Worm (Caenorhabditis elegans) whole organism, L1 larva: ENCODE results near the gene C14E2.5.

Experiments
- C16A3.4 ChIP-seq: fragments of 150-350 bp; optimal IDR thresholded peaks from 2 replicates; lab custom pipeline; 2014; ENCODE audit warnings: missing biosample characterization, missing genetic modification characterization
- F16B12.6 ChIP-seq: fragments of 150-350 bp; optimal IDR thresholded peaks from 2 replicates; lab custom pipeline; 2014; ENCODE audit warnings: missing biosample characterization, missing genetic modification characterization
- aha-1 ChIP-seq: fragments of 150-350 bp; optimal IDR thresholded peaks from 2 replicates; lab custom pipeline; 2014; ENCODE audit warnings: missing biosample characterization, missing genetic modification characterization
- alr-1 ChIP-seq: fragments of 200-800 bp; sonication (Bioruptor generic); optimal IDR thresholded peaks from 2 replicates; lab custom pipeline; 2018; ENCODE audit warnings: borderline replicate concordance, mild to moderate bottlenecking, missing genetic modification characterization, missing compliant biosample characterization
- aly-2 ChIP-seq: fragments of 150-350 bp; optimal IDR thresholded peaks from 2 replicates; lab custom pipeline; 2014; ENCODE audit warnings: missing biosample characterization, missing genetic modification characterization
- blmp-1 ChIP-seq: fragments of 150-350 bp; optimal IDR thresholded peaks from 2 replicates; lab custom pipeline; 2014; ENCODE audit warnings: missing biosample characterization, missing genetic modification characterization
- ceh-63 ChIP-seq: fragments of 200-800 bp; sonication (Bioruptor generic); optimal IDR thresholded peaks from 2 replicates; lab custom pipeline; 2018; ENCODE audit warnings: mild to moderate bottlenecking, missing genetic modification characterization, missing compliant biosample characterization
- ceh-8 ChIP-seq: fragments of 200-800 bp; sonication (Bioruptor generic); optimal IDR thresholded peaks from 2 replicates; lab custom pipeline; 2018; ENCODE audit warnings: mild to moderate bottlenecking, missing genetic modification characterization, moderate library complexity, missing compliant biosample characterization
- ceh-82 ChIP-seq, 3 experiments: fragments of 150-350 bp in 1 of 3; sonication (generic microtip) in 2 of 3; optimal IDR thresholded peaks; 2 replicates each; lab custom pipeline; 2014 to 2017; ENCODE audit warnings: missing biosample characterization in 3 of 3, missing genetic modification characterization in 3 of 3
- ceh-90 ChIP-seq: sonication (generic microtip); optimal IDR thresholded peaks from 2 replicates; lab custom pipeline; 2016; ENCODE audit warnings: missing genetic modification characterization, missing compliant biosample characterization
- ces-1 ChIP-seq: fragments of 150-350 bp; optimal IDR thresholded peaks from 2 replicates; lab custom pipeline; 2014; ENCODE audit warnings: missing biosample characterization, missing genetic modification reagents, missing genetic modification characterization
- dsc-1 ChIP-seq: sonication (generic microtip); optimal IDR thresholded peaks from 2 replicates; lab custom pipeline; 2016; ENCODE audit warnings: mild to moderate bottlenecking, missing genetic modification characterization, missing compliant biosample characterization
- efl-3 ChIP-seq: fragments of 200-800 bp; sonication (Bioruptor generic); optimal IDR thresholded peaks from 2 replicates; lab custom pipeline; 2018; ENCODE audit warnings: mild to moderate bottlenecking, missing genetic modification characterization, missing compliant biosample characterization
- egl-13 ChIP-seq: sonication (generic microtip); optimal IDR thresholded peaks from 2 replicates; lab custom pipeline; 2016; ENCODE audit warnings: missing genotype, missing genetic modification reagents, missing genetic modification characterization, missing compliant biosample characterization
- egl-27 ChIP-seq, 2 experiments: fragments of 150-350 bp in 1 of 2; sonication (generic microtip); optimal IDR thresholded peaks; 3 replicates each; lab custom pipeline; 2017 to 2018; ENCODE audit warnings: missing biosample characterization in 2 of 2, missing genetic modification characterization in 2 of 2, missing genetic modification reagents in 2 of 2
- elt-2 ChIP-seq: sonication (generic microtip); optimal IDR thresholded peaks from 2 replicates; lab custom pipeline; 2016; ENCODE audit warnings: missing genetic modification characterization, mild to moderate bottlenecking, inconsistent platforms, missing compliant biosample characterization, missing genetic modification reagents
- ets-5 ChIP-seq: fragments of 200-800 bp; sonication (Bioruptor generic); IDR thresholded peaks from 2 replicates; pipeline ENCODE4 v1.3.6; 2022; ENCODE audit warnings: missing genetic modification characterization, missing compliant biosample characterization
- fkh-10 ChIP-seq: sonication (generic microtip); optimal IDR thresholded peaks from 2 replicates; lab custom pipeline; 2017; ENCODE audit warnings: missing biosample characterization, missing genetic modification reagents, missing genetic modification characterization
- fkh-8 ChIP-seq: sonication (generic microtip); optimal IDR thresholded peaks from 2 replicates; lab custom pipeline; 2016; ENCODE audit warnings: mild to moderate bottlenecking, missing genetic modification characterization, missing compliant biosample characterization
- fos-1 ChIP-seq: fragments of 150-350 bp; optimal IDR thresholded peaks from 2 replicates; lab custom pipeline; 2014; ENCODE audit warnings: missing biosample characterization, missing genetic modification characterization
- hlh-17 ChIP-seq: fragments of 200-800 bp; sonication (Bioruptor generic); optimal IDR thresholded peaks from 2 replicates; lab custom pipeline; 2018; ENCODE audit warnings: missing genetic modification characterization, mild to moderate bottlenecking, missing compliant biosample characterization, moderate library complexity, borderline replicate concordance
- hlh-4 ChIP-seq: sonication (generic microtip); optimal IDR thresholded peaks from 2 replicates; lab custom pipeline; 2016; ENCODE audit warnings: mild to moderate bottlenecking, missing genetic modification characterization, missing compliant biosample characterization
- irx-1 ChIP-seq: sonication (generic microtip); optimal IDR thresholded peaks from 2 replicates; lab custom pipeline; 2016; ENCODE audit warnings: missing genetic modification characterization, missing compliant biosample characterization
- isw-1 ChIP-seq: fragments of 200-800 bp; sonication (Bioruptor generic); IDR thresholded peaks from 2 replicates; pipeline ENCODE4 v1.3.6; 2022; ENCODE audit warnings: missing genetic modification characterization, missing compliant biosample characterization
- lin-15B ChIP-seq: fragments of 150-350 bp; sonication (generic microtip); optimal IDR thresholded peaks from 3 replicates; lab custom pipeline; 2014; ENCODE audit warnings: missing biosample characterization, missing genetic modification characterization
- lin-35 ChIP-seq, 2 experiments: fragments of 150-350 bp; optimal IDR thresholded peaks; 2 replicates each; lab custom pipeline; 2014; ENCODE audit warnings: missing biosample characterization in 2 of 2, missing genetic modification characterization in 2 of 2, missing genetic modification reagents in 2 of 2
- lin-39 ChIP-seq: fragments of 150-350 bp; optimal IDR thresholded peaks from 2 replicates; lab custom pipeline; 2014; ENCODE audit warnings: missing biosample characterization, missing genetic modification reagents, missing genetic modification characterization
- lir-3 ChIP-seq: sonication (generic microtip); optimal IDR thresholded peaks from 2 replicates; lab custom pipeline; 2016; ENCODE audit warnings: mild to moderate bottlenecking, missing genetic modification characterization, moderate library complexity, missing compliant biosample characterization; ENCODE audit not compliant: poor library complexity
- mab-9 ChIP-seq: fragments of 200-800 bp; sonication (Bioruptor generic); IDR thresholded peaks from 2 replicates; pipeline ENCODE4 v1.3.6; 2022; ENCODE audit warnings: missing genetic modification reagents, missing genetic modification characterization, missing compliant biosample characterization
- mdl-1 ChIP-seq, 2 experiments: fragments of 150-350 bp; optimal IDR thresholded peaks; 2 replicates each; lab custom pipeline; 2014 to 2017; ENCODE audit warnings: missing biosample characterization in 2 of 2, missing genetic modification characterization in 2 of 2, inconsistent platforms in 1 of 2
- mef-2 ChIP-seq: fragments of 150-350 bp; optimal IDR thresholded peaks from 2 replicates; lab custom pipeline; 2014; ENCODE audit warnings: missing biosample characterization, missing genetic modification characterization
- mep-1 ChIP-seq: fragments of 150-350 bp; optimal IDR thresholded peaks from 2 replicates; lab custom pipeline; 2014; ENCODE audit warnings: missing biosample characterization, missing genetic modification characterization
- nhr-12 ChIP-seq: sonication (generic microtip); optimal IDR thresholded peaks from 2 replicates; lab custom pipeline; 2017; ENCODE audit warnings: missing biosample characterization, missing genetic modification characterization
- nhr-19 ChIP-seq: fragments of 200-800 bp; sonication (Bioruptor generic); conservative IDR thresholded peaks from 2 replicates; pipeline ENCODE4 v1.3.6; 2022; ENCODE audit warnings: missing genetic modification characterization, missing compliant biosample characterization
- nhr-237 ChIP-seq: fragments of 150-350 bp; optimal IDR thresholded peaks from 2 replicates; lab custom pipeline; 2014; ENCODE audit warnings: missing biosample characterization, missing genetic modification characterization
- nhr-28 ChIP-seq: fragments of 150-350 bp; optimal IDR thresholded peaks from 2 replicates; lab custom pipeline; 2014; ENCODE audit warnings: missing biosample characterization, missing genetic modification characterization
- nhr-76 ChIP-seq: sonication (generic microtip); optimal IDR thresholded peaks from 2 replicates; lab custom pipeline; 2017; ENCODE audit warnings: missing biosample characterization, missing genetic modification characterization
- nhr-85 ChIP-seq: sonication (generic microtip); peaks from one replicate; lab custom pipeline; 2016; ENCODE audit warnings: missing genetic modification characterization, inconsistent platforms, missing compliant biosample characterization
- pag-3 ChIP-seq: sonication (generic microtip); optimal IDR thresholded peaks from 2 replicates; lab custom pipeline; 2017; ENCODE audit warnings: missing genetic modification characterization, mild to moderate bottlenecking, missing compliant biosample characterization, antibody characterized with exemption, borderline replicate concordance; ENCODE audit not compliant: insufficient read depth
- pax-3 ChIP-seq: fragments of 200-800 bp; sonication (Bioruptor generic); optimal IDR thresholded peaks from 2 replicates; lab custom pipeline; 2018; ENCODE audit warnings: mild to moderate bottlenecking, missing genetic modification characterization, moderate library complexity, missing compliant biosample characterization
- rnt-1 ChIP-seq: sonication (generic microtip); optimal IDR thresholded peaks from 2 replicates; lab custom pipeline; 2016; ENCODE audit warnings: mild to moderate bottlenecking, missing genetic modification characterization, moderate library complexity, missing compliant biosample characterization
- skn-1 ChIP-seq: fragments of 150-350 bp; optimal IDR thresholded peaks from 2 replicates; lab custom pipeline; 2014; ENCODE audit warnings: missing biosample characterization, missing genetic modification characterization
- snpc-4 ChIP-seq: fragments of 150-350 bp; optimal IDR thresholded peaks from 2 replicates; lab custom pipeline; 2014; ENCODE audit warnings: missing biosample characterization, missing genetic modification characterization
- snu-23 ChIP-seq: sonication (generic microtip); optimal IDR thresholded peaks from 2 replicates; lab custom pipeline; 2016; ENCODE audit warnings: missing genetic modification characterization, missing compliant biosample characterization
- sptf-1 ChIP-seq: fragments of 150-350 bp; optimal IDR thresholded peaks from 2 replicates; lab custom pipeline; 2014; ENCODE audit warnings: missing biosample characterization, missing genetic modification characterization
- sup-37 ChIP-seq: fragments of 200-800 bp; sonication (Bioruptor generic); optimal IDR thresholded peaks from 2 replicates; lab custom pipeline; 2018; ENCODE audit warnings: mild to moderate bottlenecking, missing genetic modification characterization, missing compliant biosample characterization
- tbx-2 ChIP-seq: sonication (generic microtip); optimal IDR thresholded peaks from 2 replicates; lab custom pipeline; 2016; ENCODE audit warnings: missing genetic modification characterization, missing compliant biosample characterization
- unc-130 ChIP-seq: fragments of 150-350 bp; optimal IDR thresholded peaks from 2 replicates; lab custom pipeline; 2017; ENCODE audit warnings: missing biosample characterization, missing genetic modification characterization, inconsistent platforms
- unc-30 ChIP-seq: sonication (generic microtip); optimal IDR thresholded peaks from 2 replicates; lab custom pipeline; 2017; ENCODE audit warnings: missing biosample characterization, missing genetic modification characterization
- unc-62 ChIP-seq: fragments of 150-350 bp; optimal IDR thresholded peaks from 2 replicates; lab custom pipeline; 2014; ENCODE audit warnings: missing biosample characterization, missing genetic modification reagents, missing genetic modification characterization
- unc-98 ChIP-seq: fragments of 200-800 bp; sonication (Bioruptor generic); IDR thresholded peaks from 2 replicates; pipeline ENCODE4 v1.3.6; 2022; ENCODE audit warnings: missing genetic modification characterization, missing compliant biosample characterization
- vab-15 ChIP-seq: sonication (generic microtip); optimal IDR thresholded peaks from 2 replicates; lab custom pipeline; 2017; ENCODE audit warnings: missing genotype, mild to moderate bottlenecking, missing genetic modification characterization, missing compliant biosample characterization
- ztf-11 ChIP-seq, 2 experiments: sonication (generic microtip); optimal IDR thresholded peaks; 2 replicates each; lab custom pipeline; 2016 to 2017; ENCODE audit warnings: missing genetic modification characterization in 2 of 2, missing biosample characterization in 1 of 2, missing compliant biosample characterization in 1 of 2

Gene C14E2.5

ce11 chrX:1853596-1853995, 28.5 kb upstream of the C14E2.5 start, which contains the start of gene T26C11.9 (continued):
- TF ChIP-seq lir-3 (tag; lab: Kevin White, UChicago) (peak; percentile 65), aha-1 (tag; lab: Kevin White, UChicago) (no peak), mab-9 (no peak), alr-1 (tag; lab: Kevin White, UChicago) (no peak), unc-130 (tag; lab: Kevin White, UChicago) (no peak), nhr-19 (GFP tag; lab: Robert Waterston, UW) (no peak), unc-30 (tag; lab: Kevin White, UChicago) (no peak), snu-23 (GFP tag; lab: Kevin White, UChicago) (peak; percentile 23), pag-3 (tag; lab: Kevin White, UChicago) (no peak), sptf-1 (no peak), nhr-28 (tag; lab: Kevin White, UChicago) (no peak), mef-2 (no peak), dsc-1 (peak; percentile 15), C16A3.4 (tag; lab: Kevin White, UChicago) (no peak), egl-27 (tag; optimal IDR thresholded peaks at IDR 0.05; lab: Kevin White, UChicago) (no peak), aly-2 (tag; lab: Kevin White, UChicago) (no peak), ceh-82 (tag; optimal IDR thresholded peaks at IDR 0.05; lab: Kevin White, UChicago) (peak in 2 of 3 experiments; percentile 2 to 21), nhr-85 (tag; lab: Kevin White, UChicago) (peak; percentile 66), lin-39 (tag; lab: Kevin White, UChicago) (no peak), ceh-8 (GFP tag; lab: Kevin White, UChicago) (no peak), hlh-17 (GFP tag; lab: Kevin White, UChicago) (no peak), ceh-63 (GFP tag; lab: Kevin White, UChicago) (no peak), snpc-4 (tag; lab: Kevin White, UChicago) (no peak), ceh-90 (tag; lab: Kevin White, UChicago) (peak; percentile 67), mdl-1 (tag; optimal IDR thresholded peaks at IDR 0.05; lab: Kevin White, UChicago) (no peak), fkh-10 (no peak), sup-37 (GFP tag; lab: Kevin White, UChicago) (no peak), vab-15 (tag; lab: Kevin White, UChicago) (peak; percentile 10), lin-35 (GFP tag; optimal IDR thresholded peaks at IDR 0.05; lab: Kevin White, UChicago) (peak; percentile 35 to 40), elt-2 (tag; lab: Kevin White, UChicago) (no peak), ets-5 (no peak), lin-15B (tag; lab: Kevin White, UChicago) (peak; percentile 59), fos-1 (no peak), fkh-8 (tag; lab: Kevin White, UChicago) (peak; percentile 31), skn-1 (tag; lab: Kevin White, UChicago) (peak; percentile 51), unc-62 (GFP tag; lab: Kevin White, UChicago) (no peak), nhr-12 (tag; lab: Kevin White, UChicago) (no peak), blmp-1 (tag; lab: Kevin White, UChicago) (no peak), nhr-76 (tag; lab: Kevin White, UChicago) (no peak), mep-1 (peak; percentile 41), F16B12.6 (tag; lab: Kevin White, UChicago) (no peak), isw-1 (GFP tag; lab: Robert Waterston, UW) (no peak), unc-98 (GFP tag; lab: Robert Waterston, UW) (no peak), pax-3 (tag; lab: Kevin White, UChicago) (no peak), irx-1 (peak; percentile 17), rnt-1 (peak; percentile 89), ces-1 (GFP tag; lab: Kevin White, UChicago) (no peak), efl-3 (GFP tag; lab: Kevin White, UChicago) (no peak), nhr-237 (tag; lab: Kevin White, UChicago) (no peak), egl-13 (tag; lab: Kevin White, UChicago) (no peak), hlh-4 (tag; lab: Kevin White, UChicago) (no peak), ztf-11 (tag; optimal IDR thresholded peaks at IDR 0.05; lab: Kevin White, UChicago) (peak in 1 of 2 experiments; percentile 20), tbx-2 (tag; lab: Kevin White, UChicago) (peak; percentile 43)
